Worm (Caenorhabditis elegans): ENCODE measurements around the gene vhl-1.

The vhl-1 gene

DNA sequence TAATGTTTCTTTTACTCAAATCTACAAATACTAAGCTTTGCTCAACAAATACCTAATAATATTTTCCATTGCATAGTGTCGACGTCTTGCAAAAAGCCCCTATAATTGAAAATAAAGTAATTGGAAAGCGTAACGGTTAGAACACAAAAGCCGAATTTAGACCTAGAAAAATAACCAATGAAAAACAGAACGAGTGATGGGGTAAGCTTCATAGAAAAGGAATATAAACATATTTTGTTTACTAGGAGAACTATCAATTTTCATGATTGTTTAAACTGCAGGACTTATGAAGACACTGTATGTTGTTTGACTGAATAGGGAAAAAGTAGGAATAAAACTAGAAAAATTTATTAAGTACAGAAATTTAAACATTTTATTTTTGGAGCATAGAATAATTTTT is 20.9 kb upstream of the vhl-1 start, which contains the start of gene F38B2.3:
TSS of gene F38B2.3 (minus strand) at position 101 of the 400 bp plus-strand sequence.
- TF ChIP-seq nhr-25 (tag; optimal IDR thresholded peaks at IDR 0.05), result no peak
- no peak for TF ChIP-seq nhr-76 (tag; optimal IDR thresholded peaks at IDR 0.05)
- no peak for TF ChIP-seq nhr-28 (tag; optimal IDR thresholded peaks at IDR 0.05)
- no peak for TF ChIP-seq ceh-82 (tag; optimal IDR thresholded peaks at IDR 0.05)
- no peak for TF ChIP-seq R02D3.7 (tag; optimal IDR thresholded peaks at IDR 0.05)
- TF ChIP-seq zag-1 (tag; optimal IDR thresholded peaks at IDR 0.05), result no peak
- TF ChIP-seq lin-39 (tag; optimal IDR thresholded peaks at IDR 0.05), result no peak
- no peak for TF ChIP-seq pqm-1 (tag; optimal IDR thresholded peaks at IDR 0.05)
- TF ChIP-seq nhr-77 (tag; optimal IDR thresholded peaks at IDR 0.05), result no peak
- no peak for TF ChIP-seq nfya-1 (tag; optimal IDR thresholded peaks at IDR 0.05; ENCODE audit: insufficient read depth)

DNA sequence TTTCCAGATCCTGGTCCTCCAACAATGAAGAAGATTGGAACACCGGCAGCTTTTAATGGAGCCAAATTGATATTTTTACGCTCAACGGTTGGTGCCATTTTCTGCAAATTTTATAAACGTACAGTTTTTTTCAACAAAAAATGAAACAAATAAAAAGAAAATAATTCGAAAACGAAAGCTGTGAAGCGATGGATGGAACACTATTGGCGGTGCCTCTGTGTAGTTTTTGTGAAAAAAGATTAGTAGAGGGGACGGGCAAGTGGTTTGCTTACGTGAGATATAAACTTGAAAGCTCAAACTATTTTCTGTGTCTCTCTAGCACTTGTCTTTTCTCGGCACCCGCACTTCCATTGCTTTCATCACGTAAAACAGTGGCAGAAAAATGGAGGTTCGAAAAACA is 19.5 kb upstream of the vhl-1 start, which contains the start of gene F38B2.4:
TSS of gene F38B2.4 (minus strand) at position 101 of the 400 bp plus-strand sequence.
- no peak for TF ChIP-seq lin-39 (tag; optimal IDR thresholded peaks at IDR 0.05)
- TF ChIP-seq mdl-1 (tag; optimal IDR thresholded peaks at IDR 0.05), result no peak
- no peak for TF ChIP-seq nhr-11 (tag; optimal IDR thresholded peaks at IDR 0.05)
- TF ChIP-seq unc-62 (GFP tag; optimal IDR thresholded peaks at IDR 0.05), result no peak
- TF ChIP-seq lsy-12 (tag; optimal IDR thresholded peaks at IDR 0.05), result no peak
- TF ChIP-seq nhr-25 (tag; optimal IDR thresholded peaks at IDR 0.05), result no peak
- TF ChIP-seq jun-1 (tag; optimal IDR thresholded peaks at IDR 0.05), result no peak
- no peak for TF ChIP-seq ztf-4 (tag; optimal IDR thresholded peaks at IDR 0.05)
- no peak for TF ChIP-seq nhr-237 (tag; optimal IDR thresholded peaks at IDR 0.05)
- no peak for TF ChIP-seq nfya-1 (tag; optimal IDR thresholded peaks at IDR 0.05; ENCODE audit: insufficient read depth)

DNA sequence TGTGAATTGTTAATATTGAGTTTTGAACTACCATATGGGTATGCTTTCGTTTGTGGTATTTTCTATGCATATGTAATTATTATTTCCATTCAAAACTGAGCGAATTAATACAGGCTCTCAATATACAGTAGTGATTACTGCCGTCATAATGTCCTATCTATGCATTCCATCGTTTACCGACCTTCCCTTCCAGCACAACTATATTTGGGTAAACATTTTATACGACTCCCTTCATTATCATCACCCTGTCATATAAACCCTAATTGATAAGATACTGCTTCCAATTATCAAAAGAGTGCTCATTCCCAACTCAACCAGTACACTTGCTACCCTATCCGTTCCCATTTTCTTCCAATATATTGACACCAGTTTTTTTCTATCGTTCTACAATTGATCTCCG is 17.2 kb upstream of the vhl-1 start:
- TF ChIP-seq elt-2 (tag; optimal IDR thresholded peaks at IDR 0.05) (peak; percentile 86), nhr-77 (tag; optimal IDR thresholded peaks at IDR 0.05) (no peak), pha-4 (tag; optimal IDR thresholded peaks at IDR 0.05) (no peak), egl-27 (tag; optimal IDR thresholded peaks at IDR 0.05) (no peak), jun-1 (tag; optimal IDR thresholded peaks at IDR 0.05) (peak; percentile 6), pqm-1 (tag; optimal IDR thresholded peaks at IDR 0.05) (peak; percentile 59)

DNA sequence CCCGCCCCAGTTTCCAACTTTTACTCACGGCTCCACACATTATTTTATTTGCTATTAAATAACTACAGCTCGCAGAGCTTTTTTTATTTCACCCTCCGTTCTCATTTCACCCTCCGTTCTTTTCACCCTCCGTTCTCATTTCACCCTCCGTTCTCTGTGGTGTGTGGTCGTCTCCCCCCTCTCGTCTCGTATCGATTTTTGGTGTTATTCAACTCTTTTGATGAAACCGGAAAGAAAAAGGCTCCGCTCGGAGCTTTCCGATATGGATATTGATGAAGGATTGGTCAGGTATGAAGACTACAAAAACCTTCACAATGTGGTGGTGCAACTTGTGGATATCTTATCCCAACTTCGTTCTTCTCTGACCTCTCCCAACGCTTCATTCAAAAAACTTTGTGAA is 16.6 kb upstream of the vhl-1 start:
- TF ChIP-seq nhr-11 (tag; optimal IDR thresholded peaks at IDR 0.05) (no peak), sea-2 (GFP tag; optimal IDR thresholded peaks at IDR 0.05) (no peak), ztf-4 (tag; optimal IDR thresholded peaks at IDR 0.05) (no peak), zag-1 (tag; optimal IDR thresholded peaks at IDR 0.05) (no peak), elt-1 (tag; optimal IDR thresholded peaks at IDR 0.05) (no peak), eor-1 (tag; optimal IDR thresholded peaks at IDR 0.05) (no peak), mdl-1 (tag; optimal IDR thresholded peaks at IDR 0.05) (no peak), ceh-82 (tag; optimal IDR thresholded peaks at IDR 0.05) (no peak), R02D3.7 (tag; optimal IDR thresholded peaks at IDR 0.05) (no peak), nhr-23 (tag; optimal IDR thresholded peaks at IDR 0.05) (no peak), ama-1 (optimal IDR thresholded peaks at IDR 0.05) (no peak), aly-2 (tag; optimal IDR thresholded peaks at IDR 0.05) (no peak), hmg-11 (tag; optimal IDR thresholded peaks at IDR 0.05) (no peak), snpc-4 (tag; optimal IDR thresholded peaks at IDR 0.05) (no peak)

DNA sequence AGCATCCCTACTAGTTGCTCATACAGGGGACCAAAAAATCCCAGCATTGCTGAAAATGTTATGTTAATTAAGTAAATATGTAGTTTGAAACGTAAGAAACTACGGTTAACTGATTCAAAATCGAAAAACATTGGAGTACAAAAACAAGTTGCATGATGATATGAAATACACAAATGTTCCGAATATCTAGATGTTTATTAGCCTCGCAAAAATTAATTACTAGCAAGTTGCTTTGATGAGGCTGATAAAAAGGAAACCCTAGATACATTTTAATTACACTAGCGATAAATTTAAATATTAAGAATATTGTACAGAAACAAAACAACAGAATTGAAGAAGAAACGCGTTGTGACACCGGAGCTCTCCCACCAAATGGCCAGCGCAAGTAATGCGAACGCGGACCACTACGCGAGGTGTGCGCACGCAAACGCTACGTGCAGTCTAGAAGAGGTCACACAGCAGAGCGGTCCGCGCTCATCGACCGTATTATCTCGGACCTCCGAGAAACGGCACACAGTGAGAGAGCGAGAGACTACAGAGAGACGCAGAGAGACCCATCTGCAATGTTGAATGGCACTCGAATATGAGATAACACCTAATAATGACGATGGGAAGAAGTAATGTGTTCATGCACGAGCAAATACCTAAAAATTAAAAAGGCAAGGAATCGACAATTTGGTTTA is 10.3 kb upstream of the vhl-1 start, which contains the start of gene inx-2:
TSS of gene inx-2 (minus strand) at position 51 of the 683 bp plus-strand sequence.
- TF ChIP-seq nhr-237 (tag; optimal IDR thresholded peaks at IDR 0.05) (no peak), R02D3.7 (tag; optimal IDR thresholded peaks at IDR 0.05) (no peak), ceh-28 (tag; optimal IDR thresholded peaks at IDR 0.05) (no peak), aly-2 (tag; optimal IDR thresholded peaks at IDR 0.05) (no peak), fkh-10 (GFP tag; optimal IDR thresholded peaks at IDR 0.05) (no peak), jun-1 (tag; optimal IDR thresholded peaks at IDR 0.05) (no peak), pqm-1 (tag; optimal IDR thresholded peaks at IDR 0.05) (no peak), eor-1 (tag; optimal IDR thresholded peaks at IDR 0.05) (no peak), lin-15B (tag; optimal IDR thresholded peaks at IDR 0.05) (no peak)

Data from whole organism, L3 larva.